Worm (Caenorhabditis elegans) whole organism, young adult: Measurements from ENCODE around the gene ect-2.

Experiments
- B0019.2 ChIP-seq: fragments of 200-800 bp; sonication (Bioruptor generic); conservative IDR thresholded peaks from 2 replicates; pipeline ENCODE4 v1.3.6; 2022; ENCODE audit warnings: missing genetic modification reagents, missing genetic modification characterization, missing compliant biosample characterization
- C06A6.2 ChIP-seq: fragments of 200-800 bp; sonication (Bioruptor generic); conservative IDR thresholded peaks from 2 replicates; pipeline ENCODE4 v1.3.6; 2022; ENCODE audit warnings: missing genetic modification characterization, missing compliant biosample characterization
- C17E4.6 ChIP-seq: fragments of 200-800 bp; sonication (Bioruptor generic); IDR thresholded peaks from 2 replicates; pipeline ENCODE4 v1.3.6; 2022; ENCODE audit warnings: missing genetic modification reagents, missing genetic modification characterization, missing compliant biosample characterization
- D2030.7 ChIP-seq: fragments of 200-800 bp; sonication (Bioruptor generic); IDR thresholded peaks from 2 replicates; pipeline ENCODE4 v1.3.6; 2022; ENCODE audit warnings: missing genetic modification reagents, missing genetic modification characterization, missing compliant biosample characterization
- F23B12.7 ChIP-seq: sonication (generic microtip); optimal IDR thresholded peaks from 2 replicates; lab custom pipeline; 2017; ENCODE audit warnings: missing genetic modification characterization, mild to moderate bottlenecking, missing compliant biosample characterization, antibody characterized with exemption, moderate library complexity; ENCODE audit not compliant: insufficient read depth
- F39B2.1 ChIP-seq: fragments of 200-800 bp; sonication (Bioruptor generic); IDR thresholded peaks from 2 replicates; pipeline ENCODE4 v1.3.6; 2022; ENCODE audit warnings: missing genetic modification reagents, missing genetic modification characterization, missing compliant biosample characterization
- F55B11.4 ChIP-seq: sonication (generic microtip); optimal IDR thresholded peaks from 2 replicates; lab custom pipeline; 2016; ENCODE audit warnings: missing compliant biosample characterization, missing genetic modification characterization, borderline replicate concordance; ENCODE audit not compliant: insufficient read depth
- Y67H2A.10 ChIP-seq: fragments of 200-800 bp; sonication (Bioruptor generic); conservative IDR thresholded peaks from 2 replicates; pipeline ENCODE4 v1.3.6; 2022; ENCODE audit warnings: missing genetic modification reagents, missing genetic modification characterization, missing compliant biosample characterization
- ZK185.1 ChIP-seq: sonication (generic microtip); optimal IDR thresholded peaks from 2 replicates; lab custom pipeline; 2016; ENCODE audit warnings: mild to moderate bottlenecking, missing genetic modification characterization, missing compliant biosample characterization; ENCODE audit not compliant: poor library complexity, severe bottlenecking
- ama-1 ChIP-seq, 3 experiments: fragments of 150-350 bp in 1 of 3; sonication (generic microtip) in 2 of 3; optimal IDR thresholded peaks; 2 replicates each; lab custom pipeline; 2014 to 2018; ENCODE audit warnings: missing biosample characterization in 2 of 3, missing genetic modification characterization in 2 of 3, missing genetic modification reagents in 2 of 3
- aptf-2 ChIP-seq: fragments of 200-800 bp; sonication (Bioruptor generic); conservative IDR thresholded peaks from 2 replicates; pipeline ENCODE4 v1.3.6; 2022; ENCODE audit warnings: missing genetic modification reagents, missing genetic modification characterization, missing compliant biosample characterization
- athp-1 ChIP-seq: sonication (generic microtip); optimal IDR thresholded peaks from 2 replicates; lab custom pipeline; 2017; ENCODE audit warnings: mild to moderate bottlenecking, missing genetic modification characterization, missing compliant biosample characterization
- ccch-3 ChIP-seq: fragments of 200-800 bp; sonication (Bioruptor generic); optimal IDR thresholded peaks from 2 replicates; lab custom pipeline; 2018; ENCODE audit warnings: mild to moderate bottlenecking, missing genetic modification characterization, missing compliant biosample characterization
- cebp-1 ChIP-seq, 2 experiments: fragments of 200-800 bp in 1 of 2; sonication (Bioruptor generic) in 1 of 2; sonication (generic microtip) in 1 of 2; IDR thresholded peaks in 1 of 2; optimal IDR thresholded peaks in 1 of 2; 2 replicates each; pipeline versions ENCODE4 v1.3.6 to Lab custom; 2017 to 2022; ENCODE audit warnings: missing compliant biosample characterization in 2 of 2, missing genetic modification characterization in 2 of 2, mild to moderate bottlenecking in 1 of 2, missing genetic modification reagents in 1 of 2, moderate library complexity in 1 of 2
- cebp-2 ChIP-seq: fragments of 200-800 bp; sonication (Bioruptor generic); IDR thresholded peaks from 2 replicates; pipeline ENCODE4 v1.3.6; 2022; ENCODE audit warnings: missing genetic modification characterization, missing compliant biosample characterization
- ceh-27 ChIP-seq: fragments of 200-800 bp; sonication (Bioruptor generic); optimal IDR thresholded peaks from 2 replicates; lab custom pipeline; 2018; ENCODE audit warnings: mild to moderate bottlenecking, missing genetic modification characterization, moderate library complexity, missing compliant biosample characterization
- ceh-40 ChIP-seq: fragments of 200-800 bp; sonication (Bioruptor generic); IDR thresholded peaks from 2 replicates; pipeline ENCODE4 v1.3.6; 2022; ENCODE audit warnings: missing genetic modification characterization, missing compliant biosample characterization
- ceh-58 ChIP-seq: fragments of 200-800 bp; sonication (Bioruptor generic); IDR thresholded peaks from 2 replicates; pipeline ENCODE4 v1.3.6; 2022; ENCODE audit warnings: missing genetic modification characterization, missing compliant biosample characterization
- ceh-91 ChIP-seq: fragments of 200-800 bp; sonication (Bioruptor generic); IDR thresholded peaks from 2 replicates; pipeline ENCODE4 v1.3.6; 2022; ENCODE audit warnings: missing genetic modification reagents, missing genetic modification characterization, missing compliant biosample characterization
- dpl-1 ChIP-seq: fragments of 150-350 bp; optimal IDR thresholded peaks from 2 replicates; lab custom pipeline; 2014; ENCODE audit warnings: missing biosample characterization, missing genetic modification reagents, missing genetic modification characterization
- efl-1 ChIP-seq: fragments of 150-350 bp; optimal IDR thresholded peaks from 2 replicates; lab custom pipeline; 2014; ENCODE audit warnings: missing biosample characterization, missing genetic modification reagents, missing genetic modification characterization
- egl-44 ChIP-seq: fragments of 200-800 bp; sonication (Bioruptor generic); IDR thresholded peaks from 2 replicates; pipeline ENCODE4 v1.3.6; 2022; ENCODE audit warnings: missing genetic modification reagents, missing genetic modification characterization, missing compliant biosample characterization
- fkh-3 ChIP-seq: sonication (generic microtip); optimal IDR thresholded peaks from 2 replicates; lab custom pipeline; 2016; ENCODE audit warnings: mild to moderate bottlenecking, missing genetic modification characterization, missing compliant biosample characterization
- gei-17 ChIP-seq: fragments of 200-800 bp; sonication (Bioruptor generic); optimal IDR thresholded peaks from 2 replicates; lab custom pipeline; 2018; ENCODE audit warnings: mild to moderate bottlenecking, missing genetic modification characterization, missing compliant biosample characterization
- him-1 ChIP-seq: sonication (generic microtip); optimal IDR thresholded peaks from 2 replicates; lab custom pipeline; 2016; ENCODE audit warnings: missing genotype, missing genetic modification reagents, missing genetic modification characterization, missing compliant biosample characterization
- hmg-1.2 ChIP-seq: fragments of 200-800 bp; sonication (Bioruptor generic); IDR thresholded peaks from 2 replicates; pipeline ENCODE4 v1.3.6; 2022; ENCODE audit warnings: missing genetic modification reagents, missing genetic modification characterization, missing compliant biosample characterization
- hsf-1 ChIP-seq: fragments of 200-800 bp; sonication (Bioruptor generic); IDR thresholded peaks from 2 replicates; pipeline ENCODE4 v1.3.6; 2022; ENCODE audit warnings: missing genetic modification reagents, missing genetic modification characterization, missing compliant biosample characterization
- lin-26 ChIP-seq: fragments of 200-800 bp; sonication (Bioruptor generic); IDR thresholded peaks from 2 replicates; pipeline ENCODE4 v1.3.6; 2022; ENCODE audit warnings: missing genetic modification reagents, missing genetic modification characterization, missing compliant biosample characterization
- lin-35 ChIP-seq, 3 experiments: fragments of 150-350 bp in 2 of 3; sonication (generic microtip) in 1 of 3; optimal IDR thresholded peaks; 2 replicates each; lab custom pipeline; 2014 to 2018; ENCODE audit warnings: missing biosample characterization in 3 of 3, missing genetic modification characterization in 3 of 3, missing genetic modification reagents in 3 of 3
- lin-40 ChIP-seq: sonication (generic microtip); optimal IDR thresholded peaks from 2 replicates; lab custom pipeline; 2016; ENCODE audit warnings: missing genetic modification characterization, mild to moderate bottlenecking, missing compliant biosample characterization, missing genotype, missing genetic modification reagents
- lin-54 ChIP-seq: fragments of 200-800 bp; sonication (Bioruptor generic); optimal IDR thresholded peaks from 2 replicates; lab custom pipeline; 2018; ENCODE audit warnings: mild to moderate bottlenecking, missing genetic modification characterization, missing compliant biosample characterization
- madf-10 ChIP-seq: sonication (generic microtip); optimal IDR thresholded peaks from 2 replicates; lab custom pipeline; 2016; ENCODE audit warnings: mild to moderate bottlenecking, missing genetic modification characterization, missing compliant biosample characterization
- mes-4 ChIP-seq: sonication (generic microtip); optimal IDR thresholded peaks from 2 replicates; lab custom pipeline; 2016; ENCODE audit warnings: missing genotype, missing genetic modification characterization, missing compliant biosample characterization
- nfyb-1 ChIP-seq: fragments of 200-800 bp; sonication (Bioruptor generic); IDR thresholded peaks from 2 replicates; pipeline ENCODE4 v1.3.6; 2022; ENCODE audit warnings: missing genetic modification reagents, missing genetic modification characterization, missing compliant biosample characterization
- nhr-80 ChIP-seq: sonication (generic microtip); optimal IDR thresholded peaks from 2 replicates; lab custom pipeline; 2016; ENCODE audit warnings: missing genetic modification characterization, missing compliant biosample characterization
- sptf-2 ChIP-seq: fragments of 200-800 bp; sonication (Bioruptor generic); optimal IDR thresholded peaks from 2 replicates; lab custom pipeline; 2018; ENCODE audit warnings: mild to moderate bottlenecking, missing genetic modification characterization, missing compliant biosample characterization
- zfh-2 ChIP-seq: fragments of 200-800 bp; sonication (Bioruptor generic); conservative IDR thresholded peaks from 2 replicates; pipeline ENCODE4 v1.3.6; 2022; ENCODE audit warnings: missing genetic modification reagents, missing genetic modification characterization, missing compliant biosample characterization
- ztf-26 ChIP-seq: sonication (generic microtip); optimal IDR thresholded peaks from 2 replicates; lab custom pipeline; 2017; ENCODE audit warnings: missing genetic modification characterization, missing compliant biosample characterization
- ztf-28 ChIP-seq: fragments of 200-800 bp; sonication (Bioruptor generic); IDR thresholded peaks from 2 replicates; pipeline ENCODE4 v1.3.6; 2022; ENCODE audit warnings: missing genetic modification reagents, missing genetic modification characterization, missing compliant biosample characterization
- ztf-3 ChIP-seq: fragments of 200-800 bp; sonication (Bioruptor generic); optimal IDR thresholded peaks from 2 replicates; lab custom pipeline; 2018; ENCODE audit warnings: mild to moderate bottlenecking, missing genetic modification characterization, missing compliant biosample characterization

ect-2 gene

DNA sequence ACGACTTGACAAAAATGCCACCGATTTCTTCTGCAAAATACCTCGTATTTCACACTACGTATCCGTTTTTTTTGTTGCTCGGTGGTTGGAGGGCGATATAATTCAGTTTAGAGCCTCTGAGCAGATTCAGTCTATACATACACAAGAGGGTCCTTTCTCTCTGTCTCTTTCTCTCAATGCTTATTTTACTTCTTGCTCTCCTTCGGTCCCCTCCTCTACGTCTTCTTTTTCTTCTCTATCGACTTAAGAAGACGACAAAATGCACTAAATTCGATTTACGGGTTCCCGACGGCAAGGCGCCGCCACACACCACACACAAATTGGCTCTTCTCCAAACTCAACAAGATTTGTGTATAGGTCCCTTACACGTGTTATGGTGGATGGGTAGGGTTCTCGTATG, 24.8 kb downstream of the ect-2 start:
- TF ChIP-seq dpl-1 (GFP tag; lab: Kevin White, UChicago) (no peak), C17E4.6 (no peak), cebp-2 (0 out of 2 replicates have a peak, but pooled peaks have one; percentile 29), mes-4 (no peak)

DNA sequence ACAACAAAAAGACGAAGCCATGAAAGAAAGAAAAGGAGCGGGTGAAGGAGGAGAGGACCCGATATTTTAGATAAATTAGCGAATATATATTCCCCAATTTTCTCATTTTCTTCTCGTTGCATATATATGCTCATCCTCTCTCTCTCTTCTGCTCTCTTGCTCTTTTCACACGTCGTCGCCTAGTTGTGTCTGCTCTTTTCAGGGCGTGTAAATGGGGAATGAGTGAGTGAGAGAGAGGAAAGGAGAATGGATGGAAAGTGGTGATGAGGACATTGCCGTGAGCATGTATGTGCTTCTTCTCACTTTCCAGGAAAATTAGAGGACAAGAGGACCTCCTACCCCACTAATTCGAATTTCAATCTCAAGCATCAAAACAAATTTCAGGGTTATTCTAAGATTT, 28.3 kb downstream of the ect-2 start:
- TF ChIP-seq athp-1 (no peak), ceh-91 (GFP tag; lab: Robert Waterston, UW) (no peak), efl-1 (GFP tag; lab: Kevin White, UChicago) (no peak), ama-1 (optimal IDR thresholded peaks at IDR 0.05; lab: Kevin White, UChicago) (no peak), ama-1 (GFP tag; optimal IDR thresholded peaks at IDR 0.05; lab: Kevin White, UChicago) (no peak), F39B2.1 (no peak), ztf-28 (no peak), ceh-40 (GFP tag; lab: Robert Waterston, UW) (no peak), sptf-2 (GFP tag; lab: Kevin White, UChicago) (no peak), ztf-26 (tag; lab: Kevin White, UChicago) (no peak), ccch-3 (GFP tag; lab: Kevin White, UChicago) (no peak), nhr-80 (no peak), C06A6.2 (GFP tag; lab: Robert Waterston, UW) (no peak), F55B11.4 (tag; lab: Kevin White, UChicago) (no peak), B0019.2 (no peak)

DNA sequence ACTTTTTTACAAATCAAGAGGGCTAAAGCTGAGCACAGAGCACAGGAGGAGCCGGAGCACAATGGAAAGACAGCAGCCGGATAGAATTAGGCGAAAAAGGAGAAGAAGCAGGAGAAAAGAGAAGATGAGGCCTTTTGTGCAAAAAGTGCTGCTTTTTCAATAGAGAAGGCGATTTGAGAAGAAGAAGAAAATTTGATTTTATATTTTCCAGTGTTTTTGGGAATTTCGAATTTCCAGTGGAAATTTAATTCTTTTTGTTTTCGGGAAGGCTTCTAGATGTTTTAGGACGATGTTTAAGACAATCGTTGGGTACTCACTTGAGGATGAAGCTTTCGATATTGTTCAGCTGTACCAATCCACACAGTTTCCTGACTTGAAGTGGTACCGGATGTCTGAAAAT, 30.1 kb downstream of the ect-2 start:
- TF ChIP-seq lin-35 (GFP tag; optimal IDR thresholded peaks at IDR 0.05; lab: Kevin White, UChicago) (no peak), D2030.7 (GFP tag; lab: Robert Waterston, UW) (no peak), ZK185.1 (tag; lab: Kevin White, UChicago) (no peak), lin-54 (GFP tag; lab: Kevin White, UChicago) (no peak), lin-26 (no peak), fkh-3 (tag; lab: Kevin White, UChicago) (no peak), ceh-27 (GFP tag; lab: Kevin White, UChicago) (no peak), aptf-2 (GFP tag; lab: Robert Waterston, UW) (no peak), him-1 (no peak), nfyb-1 (no peak), Y67H2A.10 (GFP tag; lab: Robert Waterston, UW) (no peak), ztf-3 (GFP tag; lab: Kevin White, UChicago) (no peak), F23B12.7 (no peak), nhr-80 (no peak), ceh-58 (no peak), lin-40 (tag; lab: Kevin White, UChicago) (no peak), gei-17 (GFP tag; lab: Kevin White, UChicago) (no peak)

DNA sequence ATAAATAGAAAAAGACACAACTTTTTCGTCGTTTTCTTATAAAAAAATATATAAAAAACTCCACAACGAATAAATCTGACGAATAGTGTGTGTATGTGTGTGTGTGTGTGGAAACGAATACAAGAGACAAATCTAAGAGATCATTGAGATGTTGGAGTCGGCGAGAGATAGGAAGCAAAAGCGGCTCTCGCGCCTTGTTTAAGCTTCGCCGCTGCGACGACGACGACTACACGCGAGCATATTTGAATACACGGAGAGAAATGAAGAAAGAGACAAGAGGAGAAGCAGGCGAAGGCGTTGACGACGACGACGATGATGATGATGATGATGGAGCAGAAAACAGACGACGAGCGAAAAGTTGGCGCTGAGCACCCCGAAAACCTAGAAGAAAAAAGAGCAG, 39.0 kb downstream of the ect-2 start:
- TF ChIP-seq zfh-2 (GFP tag; lab: Robert Waterston, UW) (peak; percentile 45), hmg-1.2 (GFP tag; lab: Robert Waterston, UW) (peak; percentile 23; the same call in 1 of the 2 replicates), egl-44 (GFP tag; lab: Robert Waterston, UW) (no peak), madf-10 (peak; percentile 59), hsf-1 (GFP tag; lab: Robert Waterston, UW) (no peak), cebp-1 (GFP tag; IDR thresholded peaks at IDR 0.05; lab: Robert Waterston, UW) (no peak), cebp-1 (tag; optimal IDR thresholded peaks at IDR 0.05; lab: Kevin White, UChicago) (peak; percentile 8)
